Worm (Caenorhabditis elegans) whole organism, young adult: ENCODE measurements around the gene xpo-3.
"Not testable (repeated sequence)": the region's sequence is repeated elsewhere in the genome, so short reads cannot be mapped to it uniquely, and the experiment has no call there.

Experiments used
- B0019.2 ChIP-seq: fragments of 200-800 bp; sonication (Bioruptor generic); conservative IDR thresholded peaks from 2 replicates; pipeline ENCODE4 v1.3.6; 2022; ENCODE audit warnings: missing genetic modification reagents, missing genetic modification characterization, missing compliant biosample characterization
- C17E4.6 ChIP-seq: fragments of 200-800 bp; sonication (Bioruptor generic); IDR thresholded peaks from 2 replicates; pipeline ENCODE4 v1.3.6; 2022; ENCODE audit warnings: missing genetic modification reagents, missing genetic modification characterization, missing compliant biosample characterization
- D2030.7 ChIP-seq: fragments of 200-800 bp; sonication (Bioruptor generic); IDR thresholded peaks from 2 replicates; pipeline ENCODE4 v1.3.6; 2022; ENCODE audit warnings: missing genetic modification reagents, missing genetic modification characterization, missing compliant biosample characterization
- F37B4.10 ChIP-seq: fragments of 200-800 bp; sonication (Bioruptor generic); IDR thresholded peaks from 2 replicates; pipeline ENCODE4 v1.3.6; 2022; ENCODE audit warnings: missing genetic modification characterization, missing compliant biosample characterization
- F49E8.2 ChIP-seq: sonication (generic microtip); optimal IDR thresholded peaks from 3 replicates; lab custom pipeline; 2017; ENCODE audit warnings: missing genetic modification characterization, mild to moderate bottlenecking, missing compliant biosample characterization, antibody characterized with exemption, moderate library complexity; ENCODE audit not compliant: insufficient read depth
- K11D2.4 ChIP-seq: fragments of 200-800 bp; sonication (Bioruptor generic); IDR thresholded peaks from 2 replicates; pipeline ENCODE4 v1.3.6; 2022; ENCODE audit warnings: missing genetic modification reagents, missing genetic modification characterization, missing compliant biosample characterization
- K12H6.12 ChIP-seq: fragments of 200-800 bp; sonication (Bioruptor generic); optimal IDR thresholded peaks from 2 replicates; lab custom pipeline; 2018; ENCODE audit warnings: mild to moderate bottlenecking, missing genetic modification characterization, missing compliant biosample characterization
- Y53G8AR.9 ChIP-seq: fragments of 200-800 bp; sonication (Bioruptor generic); conservative IDR thresholded peaks from 2 replicates; pipeline ENCODE4 v1.3.6; 2022; ENCODE audit warnings: missing genetic modification reagents, missing genetic modification characterization, missing compliant biosample characterization
- Y67H2A.10 ChIP-seq: fragments of 200-800 bp; sonication (Bioruptor generic); conservative IDR thresholded peaks from 2 replicates; pipeline ENCODE4 v1.3.6; 2022; ENCODE audit warnings: missing genetic modification reagents, missing genetic modification characterization, missing compliant biosample characterization
- ZK185.1 ChIP-seq: sonication (generic microtip); optimal IDR thresholded peaks from 2 replicates; lab custom pipeline; 2016; ENCODE audit warnings: mild to moderate bottlenecking, missing genetic modification characterization, missing compliant biosample characterization; ENCODE audit not compliant: poor library complexity, severe bottlenecking
- attf-3 ChIP-seq: fragments of 200-800 bp; sonication (Bioruptor generic); conservative IDR thresholded peaks from 2 replicates; pipeline ENCODE4 v1.3.6; 2022; ENCODE audit warnings: missing genetic modification reagents, missing genetic modification characterization, missing compliant biosample characterization
- attf-5 ChIP-seq: fragments of 200-800 bp; sonication (Bioruptor generic); optimal IDR thresholded peaks from 2 replicates; lab custom pipeline; 2018; ENCODE audit warnings: mild to moderate bottlenecking, missing genetic modification characterization, missing compliant biosample characterization
- attf-6 ChIP-seq: fragments of 200-800 bp; sonication (Bioruptor generic); IDR thresholded peaks from 2 replicates; pipeline ENCODE4 v1.3.6; 2022; ENCODE audit warnings: missing genetic modification reagents, missing genetic modification characterization, missing compliant biosample characterization
- cebp-1 ChIP-seq, 2 experiments: fragments of 200-800 bp in 1 of 2; sonication (Bioruptor generic) in 1 of 2; sonication (generic microtip) in 1 of 2; IDR thresholded peaks in 1 of 2; optimal IDR thresholded peaks in 1 of 2; 2 replicates each; pipeline versions ENCODE4 v1.3.6 to Lab custom; 2017 to 2022; ENCODE audit warnings: missing compliant biosample characterization in 2 of 2, missing genetic modification characterization in 2 of 2, mild to moderate bottlenecking in 1 of 2, missing genetic modification reagents in 1 of 2, moderate library complexity in 1 of 2
- ceh-100 ChIP-seq: fragments of 200-800 bp; sonication (Bioruptor generic); IDR thresholded peaks from 2 replicates; pipeline ENCODE4 v1.3.6; 2022; ENCODE audit warnings: missing genetic modification reagents, missing genetic modification characterization, missing compliant biosample characterization
- ceh-40 ChIP-seq: fragments of 200-800 bp; sonication (Bioruptor generic); IDR thresholded peaks from 2 replicates; pipeline ENCODE4 v1.3.6; 2022; ENCODE audit warnings: missing genetic modification characterization, missing compliant biosample characterization
- ceh-91 ChIP-seq: fragments of 200-800 bp; sonication (Bioruptor generic); IDR thresholded peaks from 2 replicates; pipeline ENCODE4 v1.3.6; 2022; ENCODE audit warnings: missing genetic modification reagents, missing genetic modification characterization, missing compliant biosample characterization
- dox-1 ChIP-seq: fragments of 200-800 bp; sonication (Bioruptor generic); IDR thresholded peaks from 2 replicates; pipeline ENCODE4 v1.3.6; 2022; ENCODE audit warnings: missing genetic modification reagents, missing genetic modification characterization, missing compliant biosample characterization
- dpl-1 ChIP-seq: fragments of 150-350 bp; optimal IDR thresholded peaks from 2 replicates; lab custom pipeline; 2014; ENCODE audit warnings: missing biosample characterization, missing genetic modification reagents, missing genetic modification characterization
- efl-1 ChIP-seq: fragments of 150-350 bp; optimal IDR thresholded peaks from 2 replicates; lab custom pipeline; 2014; ENCODE audit warnings: missing biosample characterization, missing genetic modification reagents, missing genetic modification characterization
- hmg-1.2 ChIP-seq: fragments of 200-800 bp; sonication (Bioruptor generic); IDR thresholded peaks from 2 replicates; pipeline ENCODE4 v1.3.6; 2022; ENCODE audit warnings: missing genetic modification reagents, missing genetic modification characterization, missing compliant biosample characterization
- hmg-20 ChIP-seq: fragments of 200-800 bp; sonication (Bioruptor generic); IDR thresholded peaks from 2 replicates; pipeline ENCODE4 v1.3.6; 2022; ENCODE audit warnings: missing genetic modification reagents, missing genetic modification characterization, missing compliant biosample characterization
- hsf-1 ChIP-seq: fragments of 200-800 bp; sonication (Bioruptor generic); IDR thresholded peaks from 2 replicates; pipeline ENCODE4 v1.3.6; 2022; ENCODE audit warnings: missing genetic modification reagents, missing genetic modification characterization, missing compliant biosample characterization
- lin-26 ChIP-seq: fragments of 200-800 bp; sonication (Bioruptor generic); IDR thresholded peaks from 2 replicates; pipeline ENCODE4 v1.3.6; 2022; ENCODE audit warnings: missing genetic modification reagents, missing genetic modification characterization, missing compliant biosample characterization
- lin-35 ChIP-seq, 3 experiments: fragments of 150-350 bp in 2 of 3; sonication (generic microtip) in 1 of 3; optimal IDR thresholded peaks; 2 replicates each; lab custom pipeline; 2014 to 2018; ENCODE audit warnings: missing biosample characterization in 3 of 3, missing genetic modification characterization in 3 of 3, missing genetic modification reagents in 3 of 3
- lin-40 ChIP-seq: sonication (generic microtip); optimal IDR thresholded peaks from 2 replicates; lab custom pipeline; 2016; ENCODE audit warnings: missing genetic modification characterization, mild to moderate bottlenecking, missing compliant biosample characterization, missing genotype, missing genetic modification reagents
- lin-54 ChIP-seq: fragments of 200-800 bp; sonication (Bioruptor generic); optimal IDR thresholded peaks from 2 replicates; lab custom pipeline; 2018; ENCODE audit warnings: mild to moderate bottlenecking, missing genetic modification characterization, missing compliant biosample characterization
- lir-1 ChIP-seq: fragments of 200-800 bp; sonication (Bioruptor generic); conservative IDR thresholded peaks from 2 replicates; pipeline ENCODE4 v1.3.6; 2022; ENCODE audit warnings: missing genetic modification reagents, missing genetic modification characterization, missing compliant biosample characterization
- madf-6 ChIP-seq: fragments of 200-800 bp; sonication (Bioruptor generic); IDR thresholded peaks from 2 replicates; pipeline ENCODE4 v1.3.6; 2022; ENCODE audit warnings: missing genetic modification reagents, missing genetic modification characterization, missing compliant biosample characterization
- nfyb-1 ChIP-seq: fragments of 200-800 bp; sonication (Bioruptor generic); IDR thresholded peaks from 2 replicates; pipeline ENCODE4 v1.3.6; 2022; ENCODE audit warnings: missing genetic modification reagents, missing genetic modification characterization, missing compliant biosample characterization
- nhr-80 ChIP-seq: sonication (generic microtip); optimal IDR thresholded peaks from 2 replicates; lab custom pipeline; 2016; ENCODE audit warnings: missing genetic modification characterization, missing compliant biosample characterization
- pbrm-1 ChIP-seq: fragments of 200-800 bp; sonication (Bioruptor generic); IDR thresholded peaks from 2 replicates; pipeline ENCODE4 v1.3.6; 2022; ENCODE audit warnings: missing genetic modification reagents, missing genetic modification characterization, missing compliant biosample characterization
- rcor-1 ChIP-seq: fragments of 200-800 bp; sonication (Bioruptor generic); IDR thresholded peaks from 2 replicates; pipeline ENCODE4 v1.3.6; 2022; ENCODE audit warnings: missing genetic modification reagents, missing genetic modification characterization, missing compliant biosample characterization
- rpc-1 ChIP-seq, 2 experiments: fragments of 150-350 bp in 1 of 2; sonication (generic microtip) in 1 of 2; optimal IDR thresholded peaks; 2 replicates each; lab custom pipeline; 2014 to 2018; ENCODE audit warnings: missing biosample characterization in 1 of 2, missing genetic modification characterization in 1 of 2, missing genetic modification reagents in 1 of 2, missing genotype in 1 of 2
- tbp1 ChIP-seq: fragments of 200-800 bp; sonication (Bioruptor generic); optimal IDR thresholded peaks from 2 replicates; lab custom pipeline; 2018; ENCODE audit warnings: mild to moderate bottlenecking, missing genetic modification characterization, missing compliant biosample characterization
- unc-130 ChIP-seq: sonication (generic microtip); optimal IDR thresholded peaks from 2 replicates; lab custom pipeline; 2016; ENCODE audit warnings: missing genetic modification reagents, missing genetic modification characterization, missing compliant biosample characterization
- xnd-1 ChIP-seq: sonication (generic microtip); optimal IDR thresholded peaks from 2 replicates; lab custom pipeline; 2016; ENCODE audit warnings: missing genotype, missing genetic modification reagents, missing genetic modification characterization, missing compliant biosample characterization
- ztf-18 ChIP-seq: sonication (generic microtip); optimal IDR thresholded peaks from 2 replicates; lab custom pipeline; 2016; ENCODE audit warnings: missing genotype, mild to moderate bottlenecking, missing genetic modification characterization, missing compliant biosample characterization
- ztf-25 ChIP-seq: fragments of 200-800 bp; sonication (Bioruptor generic); IDR thresholded peaks from 2 replicates; pipeline ENCODE4 v1.3.6; 2022; ENCODE audit warnings: missing genetic modification reagents, missing genetic modification characterization, missing compliant biosample characterization
- ztf-6 ChIP-seq: fragments of 200-800 bp; sonication (Bioruptor generic); IDR thresholded peaks from 2 replicates; pipeline ENCODE4 v1.3.6; 2022; ENCODE audit warnings: missing genetic modification reagents, missing genetic modification characterization, missing compliant biosample characterization

The xpo-3 gene

ce11 chrIV:7946899-7947499, 23.2 kb upstream of the xpo-3 start, which contains the start of gene F20D12.12 (continued):
- 0 out of 2 replicates have a peak, but pooled peaks have one; percentile 6 for TF ChIP-seq F37B4.10 (GFP tag; lab: Robert Waterston, UW)
- peak; percentile 96 for TF ChIP-seq B0019.2 (GFP tag; lab: Robert Waterston, UW)
- TF ChIP-seq attf-5 (GFP tag; lab: Kevin White, UChicago), result peak; percentile 94
- TF ChIP-seq attf-3 (GFP tag; lab: Robert Waterston, UW), result peak; percentile 88
- peak; percentile 49 for TF ChIP-seq K12H6.12
- peak; percentile 85 for TF ChIP-seq hmg-1.2 (GFP tag; lab: Robert Waterston, UW)
- TF ChIP-seq K11D2.4 (GFP tag; lab: Robert Waterston, UW), result peak; percentile 91
- TF ChIP-seq cebp-1 (GFP tag; IDR thresholded peaks at IDR 0.05; lab: Robert Waterston, UW), result peak; percentile 71
- TF ChIP-seq cebp-1 (tag; optimal IDR thresholded peaks at IDR 0.05; lab: Kevin White, UChicago), result peak; percentile 75
- TF ChIP-seq lin-26 (GFP tag; lab: Robert Waterston, UW), result peak; percentile 84
- TF ChIP-seq xnd-1 (tag; lab: Kevin White, UChicago), result peak; percentile 69
- TF ChIP-seq lin-40, result peak; percentile 71
- peak; percentile 99 for TF ChIP-seq D2030.7 (GFP tag; lab: Robert Waterston, UW)
- TF ChIP-seq Y67H2A.10, result peak; percentile 86
- peak; percentile 88 for TF ChIP-seq Y53G8AR.9 (GFP tag; lab: Robert Waterston, UW)
- TF ChIP-seq hsf-1 (GFP tag; lab: Robert Waterston, UW), result peak; percentile 88
- TF ChIP-seq dpl-1 (GFP tag; lab: Kevin White, UChicago), result peak; percentile 67
- TF ChIP-seq pbrm-1 (GFP tag; lab: Robert Waterston, UW), result peak; percentile 93
- TF ChIP-seq attf-6 (GFP tag; lab: Robert Waterston, UW), result peak; percentile 75
- TF ChIP-seq tbp1 (GFP tag; lab: Kevin White, UChicago), result peak; percentile 59
- TF ChIP-seq lin-35 (GFP tag; optimal IDR thresholded peaks at IDR 0.05; lab: Kevin White, UChicago), result peak in 2 of 3 experiments; percentile 25 to 50
- TF ChIP-seq dox-1, result peak; percentile 97
- TF ChIP-seq ztf-6 (GFP tag; lab: Robert Waterston, UW), result peak; percentile 75; the same call in 1 of the 2 replicates
- TF ChIP-seq efl-1, result peak; percentile 92
- TF ChIP-seq madf-6 (GFP tag; lab: Robert Waterston, UW), result peak; percentile 96
- peak; percentile 48 for TF ChIP-seq nhr-80 (tag; lab: Kevin White, UChicago)
- peak; percentile 76 for TF ChIP-seq C17E4.6 (GFP tag; lab: Robert Waterston, UW)
- peak; percentile 96 for TF ChIP-seq rcor-1 (GFP tag; lab: Robert Waterston, UW)
- TF ChIP-seq unc-130 (GFP tag; lab: Kevin White, UChicago), result peak; percentile 55
- TF ChIP-seq ceh-40 (GFP tag; lab: Robert Waterston, UW), result 0 out of 2 replicates have a peak, but pooled peaks have one; percentile 40
- TF ChIP-seq ztf-18, result peak; percentile 38
- TF ChIP-seq ceh-91 (GFP tag; lab: Robert Waterston, UW), result peak; percentile 97
- TF ChIP-seq ztf-25 (GFP tag; lab: Robert Waterston, UW), result peak; percentile 92
- peak; percentile 14 for TF ChIP-seq rpc-1 (optimal IDR thresholded peaks at IDR 0.05; lab: Kevin White, UChicago)
- TF ChIP-seq rpc-1 (tag; optimal IDR thresholded peaks at IDR 0.05; lab: Kevin White, UChicago), result not testable (repeated sequence)
- peak; percentile 99 for TF ChIP-seq ceh-100 (GFP tag; lab: Robert Waterston, UW)
- peak; percentile 96 for TF ChIP-seq nfyb-1
- TF ChIP-seq hmg-20 (GFP tag; lab: Robert Waterston, UW), result peak; percentile 27; the same call in 1 of the 2 replicates
- peak; percentile 51 for TF ChIP-seq ZK185.1 (tag; lab: Kevin White, UChicago)
- peak; percentile 72 for TF ChIP-seq lir-1
- TF ChIP-seq lin-54 (GFP tag; lab: Kevin White, UChicago), result peak; percentile 78
- peak; percentile 73 for TF ChIP-seq F49E8.2 (tag; lab: Kevin White, UChicago)
